Fruit fly (Drosophila melanogaster): ENCODE results near the gene mthl7.

The mthl7 gene

dm6 chr3L:8156199-8156598 lies 24.1 kb downstream of the mthl7 start:
- TF ChIP-seq CG11504 (tag; optimal IDR thresholded peaks at IDR 0.05), result peak; percentile 12
- TF ChIP-seq pho (GFP tag; optimal IDR thresholded peaks at IDR 0.05), result no peak
- TF ChIP-seq her (GFP tag; optimal IDR thresholded peaks at IDR 0.05), result no peak
- peak in 1 of 2 experiments; percentile 22 for TF ChIP-seq Hr51 (GFP tag; optimal IDR thresholded peaks at IDR 0.05)
- no peak for TF ChIP-seq caup (GFP tag; optimal IDR thresholded peaks at IDR 0.05; ENCODE audit: severe bottlenecking)
- TF ChIP-seq CG6854 (GFP tag; optimal IDR thresholded peaks at IDR 0.05), result no peak
- TF ChIP-seq CG34376 (GFP tag; optimal IDR thresholded peaks at IDR 0.05), result no peak
- peak; percentile 48; the same call in 1 of the 2 replicates for TF ChIP-seq CG14441 (GFP tag; IDR thresholded peaks at IDR 0.05)
- TF ChIP-seq wek (GFP tag; optimal IDR thresholded peaks at IDR 0.05), result no peak
- no peak for TF ChIP-seq Sox100B (GFP tag; optimal IDR thresholded peaks at IDR 0.05)
- no peak for TF ChIP-seq jumu (GFP tag; optimal IDR thresholded peaks at IDR 0.05)
- TF ChIP-seq Mad (GFP tag; optimal IDR thresholded peaks at IDR 0.05), result no peak
- TF ChIP-seq CG10209 (GFP tag; optimal IDR thresholded peaks at IDR 0.05), result no peak
- peak; percentile 41; the same call in 1 of the 2 replicates for TF ChIP-seq Drgx (GFP tag; IDR thresholded peaks at IDR 0.05)
- TF ChIP-seq CG5180 (GFP tag; optimal IDR thresholded peaks at IDR 0.05), result no peak
- no peak for TF ChIP-seq fd3F (GFP tag; optimal IDR thresholded peaks at IDR 0.05)
- no peak for TF ChIP-seq Oli (tag; optimal IDR thresholded peaks at IDR 0.05)
- TF ChIP-seq pzg (GFP tag; optimal IDR thresholded peaks at IDR 0.05), result no peak
- no peak for TF ChIP-seq Optix (GFP tag; IDR thresholded peaks at IDR 0.05)
- TF ChIP-seq CG4707 (GFP tag; optimal IDR thresholded peaks at IDR 0.05), result no peak
- TF ChIP-seq CG1603 (tag; optimal IDR thresholded peaks at IDR 0.05), result no peak
- TF ChIP-seq CG17612 (GFP tag; IDR thresholded peaks at IDR 0.05), result no peak
- TF ChIP-seq dmrt99B (tag; optimal IDR thresholded peaks at IDR 0.05), result peak; percentile 29
- TF ChIP-seq sima (GFP tag; optimal IDR thresholded peaks at IDR 0.05), result no peak
- TF ChIP-seq gsb-n (tag; optimal IDR thresholded peaks at IDR 0.05), result no peak
- no peak for TF ChIP-seq Elba2 (GFP tag; optimal IDR thresholded peaks at IDR 0.05)
- TF ChIP-seq Hr39 (optimal IDR thresholded peaks at IDR 0.05), result no peak
- no peak for TF ChIP-seq Blimp-1 (GFP tag; optimal IDR thresholded peaks at IDR 0.05)
- no peak for TF ChIP-seq CG11723 (GFP tag; optimal IDR thresholded peaks at IDR 0.05)
- TF ChIP-seq CG3065 (GFP tag; optimal IDR thresholded peaks at IDR 0.05), result no peak
- TF ChIP-seq lab (GFP tag; optimal IDR thresholded peaks at IDR 0.05), result no peak
- TF ChIP-seq HLH4C (GFP tag; IDR thresholded peaks at IDR 0.05; ENCODE audit: partially characterized antibody), result no peak
- peak; percentile 57 for TF ChIP-seq sens (GFP tag)
- no peak for TF ChIP-seq CG2712 (tag; optimal IDR thresholded peaks at IDR 0.05)
- no peak for TF ChIP-seq ara (GFP tag; IDR thresholded peaks at IDR 0.05)
- TF ChIP-seq CG15601 (tag; optimal IDR thresholded peaks at IDR 0.05), result no peak
- no peak for TF ChIP-seq CG9609 (GFP tag; optimal IDR thresholded peaks at IDR 0.05)
- TF ChIP-seq CG15479 (GFP tag; optimal IDR thresholded peaks at IDR 0.05), result no peak

- peak; percentile 8 for TF ChIP-seq Vsx1 (GFP tag; optimal IDR thresholded peaks at IDR 0.05)
- TF ChIP-seq vvl (GFP tag; IDR thresholded peaks at IDR 0.05), result peak; percentile 79; the same call in 1 of the 2 replicates
- TF ChIP-seq CG10654 (GFP tag; optimal IDR thresholded peaks at IDR 0.05), result no peak
- peak; percentile 27 for TF ChIP-seq sqz (GFP tag; optimal IDR thresholded peaks at IDR 0.05)
- peak; percentile 79 for TF ChIP-seq oc (tag; optimal IDR thresholded peaks at IDR 0.05)
- TF ChIP-seq Pdp1 (GFP tag; optimal IDR thresholded peaks at IDR 0.05), result peak in 1 of 2 experiments; percentile 44
- TF ChIP-seq gsb-n (tag; optimal IDR thresholded peaks at IDR 0.05), result peak; percentile 7
- peak; percentile 59 for TF ChIP-seq abd-A (tag; optimal IDR thresholded peaks at IDR 0.05)
- 0 out of 2 replicates have a peak, but pooled peaks have one; percentile 5 for TF ChIP-seq Awh (GFP tag; IDR thresholded peaks at IDR 0.05)
- no peak for TF ChIP-seq dysf (GFP tag; IDR thresholded peaks at IDR 0.05)
- no peak for TF ChIP-seq Aef1 (GFP tag; IDR thresholded peaks at IDR 0.05)
These were observed 25.0 kb downstream of the mthl7 start for dm6 chr3L:8155324-8155723.
